Fruit fly (Drosophila melanogaster): ENCODE data around the gene Polr2J.

Gene Polr2J

dm6 chr2L:17379844-17380243 lies 30.4 kb downstream of the Polr2J start (continued):
- TF ChIP-seq Dfd (GFP tag; optimal IDR thresholded peaks at IDR 0.05): no peak
- TF ChIP-seq gsb (GFP tag; IDR thresholded peaks at IDR 0.05): no peak
- TF ChIP-seq croc (GFP tag; conservative IDR thresholded peaks at IDR 0.05): no peak; the same call in 2 of the 3 replicates
- TF ChIP-seq CG12942 (GFP tag; optimal IDR thresholded peaks at IDR 0.05): peak; percentile 13
- TF ChIP-seq CG4707 (GFP tag; optimal IDR thresholded peaks at IDR 0.05): peak; percentile 87
- no peak for TF ChIP-seq vfl (GFP tag; optimal IDR thresholded peaks at IDR 0.05)
- peak; percentile 71 for TF ChIP-seq CG1792 (GFP tag; optimal IDR thresholded peaks at IDR 0.05)
- TF ChIP-seq Usf (GFP tag; optimal IDR thresholded peaks at IDR 0.05): peak; percentile 12
- TF ChIP-seq lilli (GFP tag; optimal IDR thresholded peaks at IDR 0.05): peak; percentile 8
- no peak for TF ChIP-seq lov (optimal IDR thresholded peaks at IDR 0.05)
- peak; percentile 51; the same call in 1 of the 3 replicates for TF ChIP-seq lov (GFP tag; IDR thresholded peaks at IDR 0.05)
- peak; percentile 70 for TF ChIP-seq CG10979 (tag; optimal IDR thresholded peaks at IDR 0.05)
- TF ChIP-seq pita (GFP tag; optimal IDR thresholded peaks at IDR 0.05): no peak
- no peak for TF ChIP-seq hbn (GFP tag; IDR thresholded peaks at IDR 0.05; ENCODE audit: partially characterized antibody)
- no peak for TF ChIP-seq H2.0 (GFP tag; IDR thresholded peaks at IDR 0.05)
- TF ChIP-seq dysf (GFP tag; IDR thresholded peaks at IDR 0.05): no peak
- peak; percentile 49 for TF ChIP-seq CG7839 (tag; optimal IDR thresholded peaks at IDR 0.05)
- TF ChIP-seq Med (GFP tag): peak; percentile 92
- no peak for TF ChIP-seq Hr39 (optimal IDR thresholded peaks at IDR 0.05)
- no peak for TF ChIP-seq fru (optimal IDR thresholded peaks at IDR 0.05)
- no peak for TF ChIP-seq CG7928 (GFP tag; optimal IDR thresholded peaks at IDR 0.05)
- TF ChIP-seq pros (GFP tag; optimal IDR thresholded peaks at IDR 0.05): no peak
- no peak for TF ChIP-seq sna (GFP tag; IDR thresholded peaks at IDR 0.05; ENCODE audit: partially characterized antibody)
- TF ChIP-seq nerfin-2 (GFP tag; IDR thresholded peaks at IDR 0.05; ENCODE audit: partially characterized antibody): no peak
- TF ChIP-seq CG7987 (GFP tag; optimal IDR thresholded peaks at IDR 0.05): peak; percentile 83
- peak; percentile 81 for TF ChIP-seq YL-1 (GFP tag; optimal IDR thresholded peaks at IDR 0.05)
- TF ChIP-seq CG12744 (GFP tag; optimal IDR thresholded peaks at IDR 0.05): peak; percentile 9
- TF ChIP-seq CG9797 (GFP tag; optimal IDR thresholded peaks at IDR 0.05): peak; percentile 17
- no peak for TF ChIP-seq CG8765 (GFP tag; IDR thresholded peaks at IDR 0.05)
- TF ChIP-seq kay (GFP tag; optimal IDR thresholded peaks at IDR 0.05): peak; percentile 66
- TF ChIP-seq salm (tag; optimal IDR thresholded peaks at IDR 0.05): peak; percentile 78
- TF ChIP-seq amos (GFP tag; IDR thresholded peaks at IDR 0.05; ENCODE audit: partially characterized antibody): no peak
- TF ChIP-seq CG12155 (GFP tag; optimal IDR thresholded peaks at IDR 0.05): no peak
- no peak for TF ChIP-seq HLH54F (GFP tag; optimal IDR thresholded peaks at IDR 0.05)
- TF ChIP-seq az2 (GFP tag; optimal IDR thresholded peaks at IDR 0.05): peak; percentile 16
- peak; percentile 92 for TF ChIP-seq CG3407 (GFP tag; optimal IDR thresholded peaks at IDR 0.05)
- TF ChIP-seq C15 (GFP tag; IDR thresholded peaks at IDR 0.05): no peak
- TF ChIP-seq Dek (tag; optimal IDR thresholded peaks at IDR 0.05): no peak
- TF ChIP-seq bowl (GFP tag; IDR thresholded peaks at IDR 0.05): no peak
- no peak for TF ChIP-seq Ravus (GFP tag; IDR thresholded peaks at IDR 0.05)
- peak; percentile 17 for TF ChIP-seq maf-S (GFP tag; optimal IDR thresholded peaks at IDR 0.05)
- peak; percentile 72 for TF ChIP-seq CG8924 (tag; optimal IDR thresholded peaks at IDR 0.05)
- TF ChIP-seq TFAM (GFP tag; optimal IDR thresholded peaks at IDR 0.05): peak; percentile 70
- TF ChIP-seq en (GFP tag; optimal IDR thresholded peaks at IDR 0.05): peak; percentile 71
- peak; percentile 71 for TF ChIP-seq CG2712 (tag; optimal IDR thresholded peaks at IDR 0.05)
- TF ChIP-seq CG18011 (GFP tag; optimal IDR thresholded peaks at IDR 0.05): no peak
- peak; percentile 53; the same call in 1 of the 2 replicates for TF ChIP-seq Nf-YA (GFP tag; IDR thresholded peaks at IDR 0.05)
- TF ChIP-seq CG10209 (GFP tag; optimal IDR thresholded peaks at IDR 0.05): peak; percentile 83
- TF ChIP-seq NC2β (GFP tag; optimal IDR thresholded peaks at IDR 0.05): peak; percentile 78
- TF ChIP-seq slp2 (GFP tag; optimal IDR thresholded peaks at IDR 0.05): peak; percentile 35
- peak; percentile 32 for TF ChIP-seq Sry-β (GFP tag; optimal IDR thresholded peaks at IDR 0.05)
- no peak for TF ChIP-seq Oaz (GFP tag; IDR thresholded peaks at IDR 0.05)
